Fruit fly (Drosophila melanogaster): ENCODE results near the gene Mnt.

The Mnt gene

DNA sequence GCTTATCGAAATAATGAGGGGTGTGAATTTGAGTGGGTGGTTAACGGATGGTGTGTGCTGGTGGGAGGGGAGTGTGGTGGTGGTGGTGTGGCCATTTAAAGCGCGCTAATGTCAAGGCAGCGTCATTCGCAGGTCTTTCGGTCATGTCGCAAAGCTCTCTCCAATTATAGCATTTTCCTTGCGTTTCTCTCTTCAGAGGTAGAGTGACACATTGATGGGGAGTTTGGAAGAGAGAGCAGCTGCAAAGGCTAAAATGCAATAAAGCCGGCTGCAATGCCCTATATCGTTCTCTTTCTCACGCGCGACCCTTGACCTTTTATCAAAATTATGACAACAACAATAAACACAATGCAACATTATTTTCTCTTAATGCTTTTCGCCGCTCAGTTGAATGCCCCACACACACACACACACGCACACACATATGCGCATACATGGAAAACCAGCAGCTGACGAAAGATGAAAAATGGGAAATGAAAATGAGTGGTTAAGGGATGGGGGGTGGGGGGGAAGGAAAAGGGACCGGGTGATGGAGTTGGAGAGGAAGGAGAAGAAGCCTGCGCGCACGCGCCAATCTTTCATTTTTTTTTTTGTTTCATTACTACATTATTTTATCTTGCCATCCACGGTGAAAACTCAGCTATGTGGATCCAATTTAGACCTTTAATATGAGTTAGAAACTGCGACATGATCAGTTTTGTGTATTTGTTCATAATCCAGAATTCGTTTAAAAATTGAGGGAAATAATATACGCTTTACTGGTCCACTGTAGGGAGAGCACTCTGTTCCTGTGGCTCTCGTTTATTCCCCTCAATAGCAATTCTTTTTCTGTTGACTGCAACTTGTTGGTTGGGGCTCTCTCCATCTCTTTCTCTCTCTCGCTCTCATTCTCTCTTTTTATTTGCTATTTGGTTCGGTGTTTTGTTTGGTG lies 20.3 kb downstream of the Mnt start (continued):
- TF ChIP-seq tll (GFP tag; optimal IDR thresholded peaks at IDR 0.05) (no peak), yki (optimal IDR thresholded peaks at IDR 0.05) (no peak), gfzf (GFP tag; optimal IDR thresholded peaks at IDR 0.05) (no peak), CG13424 (tag; optimal IDR thresholded peaks at IDR 0.05) (peak; percentile 81), YL-1 (GFP tag; optimal IDR thresholded peaks at IDR 0.05) (peak; percentile 38), Aef1 (GFP tag; IDR thresholded peaks at IDR 0.05) (peak; percentile 66), D19A (tag; optimal IDR thresholded peaks at IDR 0.05) (peak; percentile 72), CG1647 (GFP tag; optimal IDR thresholded peaks at IDR 0.05) (peak; percentile 36), CG11696 (GFP tag; IDR thresholded peaks at IDR 0.05) (peak; percentile 50; the same call in 1 of the 2 replicates), D19B (GFP tag; optimal IDR thresholded peaks at IDR 0.05) (peak; percentile 28), CG4328 (GFP tag; optimal IDR thresholded peaks at IDR 0.05) (peak; percentile 52), Tbp (GFP tag; optimal IDR thresholded peaks at IDR 0.05) (no peak), zfh2 (GFP tag; optimal IDR thresholded peaks at IDR 0.05) (peak; percentile 44), Lim3 (GFP tag; IDR thresholded peaks at IDR 0.05) (no peak), CG42726 (GFP tag; IDR thresholded peaks at IDR 0.05; ENCODE audit: partially characterized antibody) (no peak), CG15011 (GFP tag; optimal IDR thresholded peaks at IDR 0.05) (peak; percentile 53), Fer2 (tag; optimal IDR thresholded peaks at IDR 0.05) (peak; percentile 18), CG9817 (tag; optimal IDR thresholded peaks at IDR 0.05) (peak; percentile 68), Ptx1 (GFP tag; IDR thresholded peaks at IDR 0.05) (peak; percentile 81), vvl (GFP tag; IDR thresholded peaks at IDR 0.05) (peak; percentile 91), CG33213 (GFP tag; optimal IDR thresholded peaks at IDR 0.05) (peak; percentile 68), Dp (GFP tag; optimal IDR thresholded peaks at IDR 0.05) (no peak), CG1792 (GFP tag; optimal IDR thresholded peaks at IDR 0.05) (peak; percentile 60), CG2889 (GFP tag; IDR thresholded peaks at IDR 0.05) (peak; percentile 45; the same call in 1 of the 3 replicates), CG4404 (GFP tag; IDR thresholded peaks at IDR 0.05) (peak; percentile 70), Hr51 (GFP tag; optimal IDR thresholded peaks at IDR 0.05) (peak; percentile 64 to 74), CG10462 (GFP tag; optimal IDR thresholded peaks at IDR 0.05) (peak; percentile 59), CG34376 (GFP tag; optimal IDR thresholded peaks at IDR 0.05) (peak; percentile 35), CG31365 (tag; optimal IDR thresholded peaks at IDR 0.05) (peak; percentile 45), CG10321 (GFP tag; IDR thresholded peaks at IDR 0.05) (no peak), Pdp1 (GFP tag; optimal IDR thresholded peaks at IDR 0.05) (peak; percentile 72 to 77), shn (GFP tag; optimal IDR thresholded peaks at IDR 0.05) (peak; percentile 27), fu2 (GFP tag; optimal IDR thresholded peaks at IDR 0.05) (peak; percentile 45), seq (GFP tag; IDR thresholded peaks at IDR 0.05) (peak; percentile 79), CG6272 (GFP tag; IDR thresholded peaks at IDR 0.05) (peak; percentile 42), tx (GFP tag; optimal IDR thresholded peaks at IDR 0.05) (peak; percentile 57), dati (GFP tag; IDR thresholded peaks at IDR 0.05) (no peak), CG1602 (GFP tag; optimal IDR thresholded peaks at IDR 0.05) (peak; percentile 73), Side (GFP tag; optimal IDR thresholded peaks at IDR 0.05) (peak; percentile 83), dmrt99B (tag; optimal IDR thresholded peaks at IDR 0.05) (peak; percentile 83), NK7.1 (GFP tag; optimal IDR thresholded peaks at IDR 0.05) (peak; percentile 68), Adf1 (GFP tag; IDR thresholded peaks at IDR 0.05) (no peak), Atf3 (GFP tag; optimal IDR thresholded peaks at IDR 0.05) (peak; percentile 58), CG6765 (GFP tag; optimal IDR thresholded peaks at IDR 0.05) (no peak), CG31388 (GFP tag; optimal IDR thresholded peaks at IDR 0.05) (peak; percentile 11), klu (GFP tag; IDR thresholded peaks at IDR 0.05) (no peak), CG5953 (GFP tag; IDR thresholded peaks at IDR 0.05) (peak; percentile 59; the same call in 1 of the 2 replicates), CG9437 (GFP tag; optimal IDR thresholded peaks at IDR 0.05) (peak; percentile 47), Drgx (GFP tag; IDR thresholded peaks at IDR 0.05) (peak; percentile 91)
